Worm (Caenorhabditis elegans): ENCODE data around the gene F42G4.7.

DNA sequence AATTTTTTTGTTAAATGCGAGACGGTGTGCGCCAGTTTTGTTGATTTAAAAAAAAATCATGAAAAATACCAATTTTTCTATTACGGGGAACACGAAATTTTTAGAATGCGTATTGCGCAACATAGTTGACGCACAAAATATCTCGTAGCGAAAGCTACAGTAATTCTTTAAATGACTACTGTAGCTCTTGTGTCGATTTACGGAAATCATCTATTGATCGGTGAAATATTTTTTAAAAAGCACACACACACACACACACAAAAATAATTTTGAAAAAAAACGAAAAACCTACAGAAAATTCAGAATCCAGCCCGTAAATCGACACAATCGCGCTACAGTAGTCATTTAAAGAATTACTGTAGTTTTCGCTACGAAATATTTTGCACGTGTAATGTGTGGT lies 44.8 kb upstream of the F42G4.7 start:
- TF ChIP-seq him-1 (tag; optimal IDR thresholded peaks at IDR 0.05), result no peak
- TF ChIP-seq W03F9.2 (tag; optimal IDR thresholded peaks at IDR 0.05), result no peak
- TF ChIP-seq dao-5 (tag; optimal IDR thresholded peaks at IDR 0.05), result no peak

All from whole organism, L4/young adult.